Worm (Caenorhabditis elegans) whole organism, midembryonic: ENCODE measurements around the gene misc-1.
"Not testable (repeated sequence)": the region's sequence is repeated elsewhere in the genome, so short reads cannot be mapped to it uniquely, and the experiment has no call there.

ENCODE experiments used
- T22C8.4 ChIP-seq: fragments of 200-800 bp; sonication (Bioruptor generic); IDR thresholded peaks from 2 replicates; pipeline ENCODE4 v1.3.6; 2022; ENCODE audit warnings: missing genetic modification characterization, missing compliant biosample characterization
- cog-1 ChIP-seq: sonication (generic microtip); optimal IDR thresholded peaks from 2 replicates; lab custom pipeline; 2016; ENCODE audit warnings: missing genetic modification characterization, missing compliant biosample characterization
- flt-1 ChIP-seq: fragments of 200-800 bp; sonication (Bioruptor generic); IDR thresholded peaks from 2 replicates; pipeline ENCODE4 v1.3.6; 2022; ENCODE audit warnings: missing genetic modification characterization, missing compliant biosample characterization
- klf-2 ChIP-seq: fragments of 200-800 bp; sonication (Bioruptor generic); conservative IDR thresholded peaks from 2 replicates; pipeline ENCODE4 v1.3.6; 2022; ENCODE audit warnings: missing genetic modification reagents, missing genetic modification characterization, missing compliant biosample characterization
- med-1 ChIP-seq: sonication (generic microtip); optimal IDR thresholded peaks from 2 replicates; lab custom pipeline; 2017; ENCODE audit warnings: missing genetic modification characterization, mild to moderate bottlenecking, missing compliant biosample characterization, antibody characterized with exemption, missing genetic modification reagents; ENCODE audit not compliant: insufficient read depth
- ref-1 ChIP-seq: fragments of 200-800 bp; sonication (Bioruptor generic); conservative IDR thresholded peaks from 2 replicates; pipeline ENCODE4 v1.3.6; 2022; ENCODE audit warnings: missing genetic modification reagents, missing genetic modification characterization, missing compliant biosample characterization
- tab-1 ChIP-seq: fragments of 200-800 bp; sonication (Bioruptor generic); IDR thresholded peaks from 2 replicates; pipeline ENCODE4 v1.3.6; 2022; ENCODE audit warnings: missing genetic modification characterization, missing compliant biosample characterization
- ztf-23 ChIP-seq: fragments of 200-800 bp; sonication (Bioruptor generic); IDR thresholded peaks from 2 replicates; pipeline ENCODE4 v1.3.6; 2022; ENCODE audit warnings: missing genetic modification reagents, missing genetic modification characterization, missing compliant biosample characterization
- ztf-29 ChIP-seq: fragments of 200-800 bp; sonication (Bioruptor generic); IDR thresholded peaks from 2 replicates; pipeline ENCODE4 v1.3.6; 2022; ENCODE audit warnings: missing genetic modification reagents, missing genetic modification characterization, missing compliant biosample characterization

ce11 chrII:312110-312509 is 25.7 kb downstream of the misc-1 start, which contains the start of gene mps-2:
- not testable (repeated sequence) for TF ChIP-seq flt-1; ztf-29; med-1 (GFP tag; lab: Kevin White, UChicago); ztf-23 (GFP tag; lab: Robert Waterston, UW); tab-1 (GFP tag; lab: Robert Waterston, UW); ref-1 (GFP tag; lab: Robert Waterston, UW); cog-1; T22C8.4 (GFP tag; lab: Robert Waterston, UW); klf-2
